Fruit fly (Drosophila melanogaster): Measurements from ENCODE around the gene Uch.

Uch gene

DNA sequence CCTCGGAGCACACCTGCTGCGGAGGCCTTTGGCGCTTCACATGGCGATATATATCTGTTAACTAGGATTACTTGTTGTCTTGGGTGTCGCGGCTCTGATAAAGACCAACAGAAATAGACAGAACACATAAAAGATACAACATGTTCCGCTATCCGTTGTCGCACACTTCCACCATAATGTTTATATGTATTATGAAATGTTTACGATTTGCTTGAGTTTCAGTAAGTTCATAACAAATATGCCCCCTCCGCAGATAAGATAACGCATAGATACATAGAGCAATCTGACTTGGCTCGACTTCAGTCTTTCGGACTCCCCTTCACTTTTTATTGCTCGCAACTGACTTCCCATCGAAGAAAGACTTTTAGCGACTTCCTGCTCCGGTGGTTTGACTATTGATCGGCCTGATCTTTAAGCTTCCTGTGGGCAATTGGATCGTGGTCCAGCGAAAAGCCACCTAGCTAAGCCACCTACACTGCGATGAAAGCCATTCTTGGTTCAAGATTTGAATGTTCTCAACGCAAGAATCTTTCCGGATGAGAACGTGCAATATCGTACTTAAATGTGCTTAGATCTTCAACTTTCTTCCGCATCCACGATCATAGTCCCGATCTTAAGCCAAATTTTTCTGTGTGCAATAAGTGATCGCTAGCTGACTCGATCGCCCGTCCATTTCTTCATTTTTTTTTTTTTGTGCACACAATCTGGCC is 45.7 kb downstream of the Uch start (continued):
- TF ChIP-seq CG14667 (GFP tag; IDR thresholded peaks at IDR 0.05) (no peak), CG16779 (GFP tag; IDR thresholded peaks at IDR 0.05) (no peak), Awh (GFP tag; IDR thresholded peaks at IDR 0.05) (no peak), D (optimal IDR thresholded peaks at IDR 0.05) (no peak), D (GFP tag; optimal IDR thresholded peaks at IDR 0.05) (no peak), sd (tag; optimal IDR thresholded peaks at IDR 0.05) (no peak), lbe (GFP tag; optimal IDR thresholded peaks at IDR 0.05) (no peak), dati (GFP tag; IDR thresholded peaks at IDR 0.05) (no peak), sob (GFP tag; IDR thresholded peaks at IDR 0.05) (no peak), Asciz (GFP tag; optimal IDR thresholded peaks at IDR 0.05) (peak; percentile 48), CG18619 (GFP tag; optimal IDR thresholded peaks at IDR 0.05) (no peak), phol (tag; optimal IDR thresholded peaks at IDR 0.05) (no peak), az2 (GFP tag; optimal IDR thresholded peaks at IDR 0.05) (no peak), Blimp-1 (GFP tag; optimal IDR thresholded peaks at IDR 0.05) (no peak), CG14860 (GFP tag; IDR thresholded peaks at IDR 0.05; ENCODE audit: partially characterized antibody) (no peak), MTF-1 (GFP tag; optimal IDR thresholded peaks at IDR 0.05; ENCODE audit: borderline replicate concordance) (peak; percentile 45), CG31365 (tag; optimal IDR thresholded peaks at IDR 0.05) (peak; percentile 57), twi (tag; optimal IDR thresholded peaks at IDR 0.05) (no peak), Sox102F (GFP tag; optimal IDR thresholded peaks at IDR 0.05) (no peak), btn (GFP tag; optimal IDR thresholded peaks at IDR 0.05) (no peak), CHES-1-like (GFP tag; optimal IDR thresholded peaks at IDR 0.05) (no peak), Stat92E (GFP tag; optimal IDR thresholded peaks at IDR 0.05) (no peak), unpg (GFP tag; optimal IDR thresholded peaks at IDR 0.05) (peak; percentile 33), Xbp1 (GFP tag; optimal IDR thresholded peaks at IDR 0.05) (no peak), Atf3 (GFP tag; optimal IDR thresholded peaks at IDR 0.05) (no peak), en (GFP tag; optimal IDR thresholded peaks at IDR 0.05) (no peak), CG18476 (GFP tag; optimal IDR thresholded peaks at IDR 0.05) (no peak), CkIIα-i1 (GFP tag; IDR thresholded peaks at IDR 0.05) (no peak), Hey (tag; optimal IDR thresholded peaks at IDR 0.05) (peak; percentile 26), HLHmδ (GFP tag; optimal IDR thresholded peaks at IDR 0.05) (no peak), lov (optimal IDR thresholded peaks at IDR 0.05) (no peak), lov (GFP tag; IDR thresholded peaks at IDR 0.05) (no peak), Abd-B (GFP tag; optimal IDR thresholded peaks at IDR 0.05) (no peak), toy (GFP tag; IDR thresholded peaks at IDR 0.05) (no peak), CG5180 (GFP tag; optimal IDR thresholded peaks at IDR 0.05) (peak; percentile 50), CG13775 (GFP tag; optimal IDR thresholded peaks at IDR 0.05) (no peak), ATbp (GFP tag; optimal IDR thresholded peaks at IDR 0.05) (peak; percentile 77), ci (GFP tag; IDR thresholded peaks at IDR 0.05) (peak; percentile 68; the same call in 1 of the 3 replicates), CG2678 (tag; optimal IDR thresholded peaks at IDR 0.05) (peak; percentile 67), CG32532 (GFP tag; IDR thresholded peaks at IDR 0.05) (no peak), CG12744 (GFP tag; optimal IDR thresholded peaks at IDR 0.05) (no peak), rib (GFP tag; IDR thresholded peaks at IDR 0.05) (no peak), CG4707 (GFP tag; optimal IDR thresholded peaks at IDR 0.05) (peak; percentile 38), repo (GFP tag; optimal IDR thresholded peaks at IDR 0.05) (no peak), Gsc (GFP tag; IDR thresholded peaks at IDR 0.05) (no peak), Chrac-16 (GFP tag; optimal IDR thresholded peaks at IDR 0.05) (no peak), CG7987 (GFP tag; optimal IDR thresholded peaks at IDR 0.05) (peak; percentile 17), schlank (tag; optimal IDR thresholded peaks at IDR 0.05) (peak; percentile 68), caup (GFP tag; optimal IDR thresholded peaks at IDR 0.05; ENCODE audit: severe bottlenecking) (peak; percentile 69), pb (GFP tag; optimal IDR thresholded peaks at IDR 0.05) (no peak)
